Worm (Caenorhabditis elegans): ENCODE measurements around the gene rml-4.

DNA sequence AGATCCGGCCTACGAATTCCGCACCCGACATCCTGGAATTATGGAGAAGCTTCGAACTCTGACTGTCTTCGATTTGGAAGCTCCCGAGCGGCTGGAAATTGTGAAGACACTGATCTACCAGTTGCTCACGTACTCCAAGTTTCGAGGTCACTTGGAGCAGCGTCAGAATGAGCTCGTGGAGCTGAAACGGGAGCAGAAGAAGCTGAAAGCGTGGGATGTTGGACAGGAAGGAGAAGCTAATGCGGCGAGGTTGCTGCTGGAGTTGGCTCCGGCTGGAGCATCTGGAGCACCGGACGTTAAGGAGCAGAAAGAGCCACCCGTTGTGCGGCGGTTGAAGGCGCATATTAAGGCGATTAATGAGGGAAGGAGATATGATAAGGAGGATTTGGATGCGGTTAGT, 49.4 kb downstream of the rml-4 start:
- TF ChIP-seq flt-1 (GFP tag; IDR thresholded peaks at IDR 0.05) (no peak), ref-1 (GFP tag; conservative IDR thresholded peaks at IDR 0.05) (no peak), tab-1 (GFP tag; IDR thresholded peaks at IDR 0.05) (no peak), med-1 (GFP tag; optimal IDR thresholded peaks at IDR 0.05; ENCODE audit: insufficient read depth) (no peak)

All from whole organism, midembryonic.